Fruit fly (Drosophila melanogaster): ENCODE results near the gene CG31704.

Gene CG31704

DNA sequence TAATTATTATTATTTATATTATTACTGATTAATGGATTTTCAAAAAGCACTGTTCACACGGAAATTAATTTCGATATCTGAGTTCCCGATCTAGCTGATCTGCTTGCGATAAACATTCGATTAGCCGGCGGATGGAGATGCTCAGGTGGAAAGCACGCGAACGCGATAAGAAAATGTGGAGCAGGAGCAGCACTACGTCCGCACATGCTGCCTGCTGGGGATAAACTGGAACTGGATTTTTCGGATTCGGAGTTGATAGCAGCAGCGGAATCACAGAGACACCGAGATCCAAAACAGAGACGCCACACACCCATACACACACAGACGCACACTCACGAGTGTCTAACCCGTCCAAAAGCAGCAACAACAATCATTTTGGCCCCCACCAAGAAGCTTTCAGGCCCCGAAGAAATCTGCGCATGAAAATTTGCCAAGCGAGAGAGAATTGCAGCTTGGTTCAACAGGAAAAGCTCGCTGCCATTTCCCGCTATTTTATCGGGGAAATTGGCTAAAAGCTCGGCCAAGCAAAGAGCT, 33.8 kb downstream of the CG31704 start (continued):
- TF ChIP-seq nau (GFP tag; optimal IDR thresholded peaks at IDR 0.05) (no peak), CG3847 (GFP tag; IDR thresholded peaks at IDR 0.05) (no peak), CG11723 (GFP tag; optimal IDR thresholded peaks at IDR 0.05) (no peak), ci (GFP tag; IDR thresholded peaks at IDR 0.05) (no peak), Ets65A (GFP tag) (no peak), grn (GFP tag; optimal IDR thresholded peaks at IDR 0.05) (no peak), usp (GFP tag; optimal IDR thresholded peaks at IDR 0.05) (no peak), Scr (GFP tag; IDR thresholded peaks at IDR 0.05; ENCODE audit: partially characterized antibody) (no peak), NC2α (GFP tag; optimal IDR thresholded peaks at IDR 0.05) (no peak), lab (GFP tag; optimal IDR thresholded peaks at IDR 0.05) (peak; percentile 2), E2f2 (GFP tag; IDR thresholded peaks at IDR 0.05) (no peak), CG12769 (tag; optimal IDR thresholded peaks at IDR 0.05) (peak; percentile 43), CG9932 (GFP tag; IDR thresholded peaks at IDR 0.05) (0 out of 2 replicates have a peak, but pooled peaks have one; percentile 23), disco-r (GFP tag; optimal IDR thresholded peaks at IDR 0.05) (no peak), Atf-2 (GFP tag; optimal IDR thresholded peaks at IDR 0.05) (no peak), fd102C (GFP tag; optimal IDR thresholded peaks at IDR 0.05) (no peak), btn (GFP tag; optimal IDR thresholded peaks at IDR 0.05) (no peak), CG1233 (GFP tag; optimal IDR thresholded peaks at IDR 0.05) (no peak), danr (GFP tag; IDR thresholded peaks at IDR 0.05) (no peak), wor (GFP tag; IDR thresholded peaks at IDR 0.05) (no peak), Dll (GFP tag; IDR thresholded peaks at IDR 0.05; ENCODE audit: partially characterized antibody) (no peak), az2 (GFP tag; optimal IDR thresholded peaks at IDR 0.05) (no peak), Bgb (GFP tag; IDR thresholded peaks at IDR 0.05; ENCODE audit: partially characterized antibody) (peak; percentile 22; the same call in 1 of the 2 replicates), gt (GFP tag; IDR thresholded peaks at IDR 0.05) (no peak), CG43689 (GFP tag; IDR thresholded peaks at IDR 0.05) (no peak), amos (GFP tag; IDR thresholded peaks at IDR 0.05; ENCODE audit: partially characterized antibody) (peak; percentile 22; the same call in 1 of the 2 replicates), sr (GFP tag; IDR thresholded peaks at IDR 0.05) (no peak), CG9876 (GFP tag; optimal IDR thresholded peaks at IDR 0.05) (no peak), CG6175 (GFP tag; IDR thresholded peaks at IDR 0.05) (0 out of 3 replicates have a peak, but pooled peaks have one; percentile 38), NfI (GFP tag; optimal IDR thresholded peaks at IDR 0.05) (no peak), Atf3 (GFP tag; optimal IDR thresholded peaks at IDR 0.05) (no peak), ro (GFP tag; IDR thresholded peaks at IDR 0.05) (no peak), CG10274 (GFP tag; optimal IDR thresholded peaks at IDR 0.05) (no peak), Fer3 (tag; optimal IDR thresholded peaks at IDR 0.05) (no peak), ab (GFP tag; optimal IDR thresholded peaks at IDR 0.05) (no peak), CG11560 (tag; IDR thresholded peaks at IDR 0.05) (no peak), CG4854 (GFP tag; optimal IDR thresholded peaks at IDR 0.05) (no peak), Adf1 (GFP tag; IDR thresholded peaks at IDR 0.05) (peak; percentile 26; the same call in 1 of the 2 replicates), CG8388 (GFP tag; optimal IDR thresholded peaks at IDR 0.05) (no peak), chinmo (GFP tag; IDR thresholded peaks at IDR 0.05; ENCODE audit: partially characterized antibody) (peak; percentile 52; the same call in 1 of the 4 replicates), row (GFP tag; IDR thresholded peaks at IDR 0.05) (no peak), CG14050 (GFP tag; IDR thresholded peaks at IDR 0.05) (no peak), Deaf1 (tag; optimal IDR thresholded peaks at IDR 0.05) (peak; percentile 33), CG11456 (GFP tag; IDR thresholded peaks at IDR 0.05) (no peak), Abd-B (GFP tag; optimal IDR thresholded peaks at IDR 0.05) (no peak), CG8290 (GFP tag; optimal IDR thresholded peaks at IDR 0.05) (no peak), CG8290 (tag; optimal IDR thresholded peaks at IDR 0.05) (peak in 1 of 2 experiments; percentile 6), Jarid2 (GFP tag; optimal IDR thresholded peaks at IDR 0.05) (peak; percentile 31), Optix (GFP tag; IDR thresholded peaks at IDR 0.05) (no peak), pb (GFP tag; optimal IDR thresholded peaks at IDR 0.05) (no peak), CG18011 (GFP tag; optimal IDR thresholded peaks at IDR 0.05) (no peak), CG6683 (GFP tag; optimal IDR thresholded peaks at IDR 0.05) (no peak)
